Worm (Caenorhabditis elegans): ENCODE data around the gene C29F7.2.
"Not testable (repeated sequence)": the region's sequence is repeated elsewhere in the genome, so short reads cannot be mapped to it uniquely, and the experiment has no call there.

Gene C29F7.2

ce11 chrX:13428755-13429154 lies 12.9 kb downstream of the C29F7.2 start, which contains the start of gene fkh-4:
Gene fkh-4, minus strand, starts transcription at chrX:13428855.
- TF ChIP-seq tbx-2 (tag; optimal IDR thresholded peaks at IDR 0.05); pag-3 (tag; optimal IDR thresholded peaks at IDR 0.05; ENCODE audit: borderline replicate concordance); ceh-14 (tag; optimal IDR thresholded peaks at IDR 0.05): not testable (repeated sequence)

- not testable (repeated sequence) for TF ChIP-seq pag-3 (tag; optimal IDR thresholded peaks at IDR 0.05; ENCODE audit: borderline replicate concordance); nhr-232 (tag; optimal IDR thresholded peaks at IDR 0.05); pros-1 (tag; optimal IDR thresholded peaks at IDR 0.05)
These were observed 15.5 kb downstream of the C29F7.2 start, which contains the start of gene C29F7.10 for ce11 chrX:13431388-13431787. Gene C29F7.10, minus strand, starts transcription at chrX:13431488.

ce11 chrX:13435116-13435515 lies 19.2 kb downstream of the C29F7.2 start:
- TF ChIP-seq sdc-2 (tag; optimal IDR thresholded peaks at IDR 0.05) (peak; percentile 93), hlh-13 (GFP tag; optimal IDR thresholded peaks at IDR 0.05) (no peak), che-1 (tag; optimal IDR thresholded peaks at IDR 0.05) (no peak), K02D7.2 (tag; optimal IDR thresholded peaks at IDR 0.05) (no peak)

DNA sequence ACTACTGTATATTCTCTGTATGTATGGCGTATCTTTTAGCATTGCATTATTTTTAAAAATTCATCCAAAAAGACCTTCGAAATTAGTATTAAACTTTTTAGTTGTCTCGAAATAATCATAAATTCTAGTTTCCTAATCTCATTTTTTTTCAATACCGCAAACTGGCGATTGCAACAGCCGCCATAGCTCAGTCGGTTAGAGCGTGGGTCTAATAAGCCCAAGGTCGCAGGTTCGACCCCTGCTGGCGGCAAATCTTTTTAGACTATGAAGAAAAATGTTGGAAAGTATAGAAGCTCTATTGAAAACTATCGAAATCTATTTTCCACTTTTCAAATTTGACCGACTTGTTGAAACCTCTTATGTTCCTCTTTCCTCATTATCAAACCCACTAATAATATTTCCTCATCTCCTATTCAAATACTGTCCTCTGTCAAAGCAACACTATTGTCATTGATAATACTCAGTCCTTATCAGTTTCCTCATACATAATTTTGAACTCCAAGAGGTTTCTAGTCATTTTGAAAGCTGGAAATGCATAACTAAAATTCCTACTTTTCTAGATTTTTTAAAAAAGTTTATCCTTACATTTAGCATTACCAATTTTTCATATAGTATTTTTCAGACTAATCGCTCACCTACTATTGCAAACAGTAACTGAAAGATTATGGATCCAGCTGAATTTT lies 20.1 kb downstream of the C29F7.2 start, which contains the start of gene jmjd-3.3:
jmjd-3.3 (plus strand) TSS at position 633 of the 683 bp plus-strand sequence.
- TF ChIP-seq tbx-7 (tag; optimal IDR thresholded peaks at IDR 0.05) (no peak), pqm-1 (tag; optimal IDR thresholded peaks at IDR 0.05) (no peak), pros-1 (tag; optimal IDR thresholded peaks at IDR 0.05) (no peak)

DNA sequence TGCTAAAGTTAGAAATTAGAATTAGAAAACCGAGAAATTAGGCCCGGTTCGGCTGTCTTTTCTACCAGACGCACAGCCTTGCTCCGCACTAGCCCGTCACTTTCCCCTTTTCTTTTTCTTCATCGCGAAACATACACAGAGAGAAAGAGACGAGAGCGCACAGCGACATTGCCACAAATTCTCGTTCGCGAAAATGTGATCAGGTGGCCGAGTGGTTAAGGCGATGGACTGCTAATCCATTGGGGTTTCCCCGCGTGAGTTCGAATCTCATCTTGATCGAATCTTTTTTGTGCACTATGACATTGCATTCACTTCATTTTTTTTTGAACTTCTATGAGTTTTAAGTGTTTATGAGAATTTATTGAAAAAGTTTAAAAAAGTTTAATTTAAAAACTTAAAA lies 26.6 kb downstream of the C29F7.2 start:
- TF ChIP-seq fkh-10 (GFP tag; optimal IDR thresholded peaks at IDR 0.05) (no peak), syd-9 (tag; optimal IDR thresholded peaks at IDR 0.05) (peak; percentile 16), hlh-8 (tag; optimal IDR thresholded peaks at IDR 0.05) (no peak), ets-4 (tag; optimal IDR thresholded peaks at IDR 0.05) (no peak), pqm-1 (tag; optimal IDR thresholded peaks at IDR 0.05) (no peak), unc-42 (tag; optimal IDR thresholded peaks at IDR 0.05) (no peak), ref-2 (tag; optimal IDR thresholded peaks at IDR 0.05) (peak; percentile 40), pax-1 (tag; optimal IDR thresholded peaks at IDR 0.05) (no peak), ahr-1 (tag; optimal IDR thresholded peaks at IDR 0.05) (no peak), hlh-30 (tag; optimal IDR thresholded peaks at IDR 0.05; ENCODE audit: insufficient read depth) (peak; percentile 11), dve-1 (tag; optimal IDR thresholded peaks at IDR 0.05) (no peak), ceh-18 (tag; optimal IDR thresholded peaks at IDR 0.05) (peak; percentile 4), ceh-22 (tag; optimal IDR thresholded peaks at IDR 0.05) (no peak), lim-6 (tag; optimal IDR thresholded peaks at IDR 0.05) (no peak), gmeb-2 (tag; optimal IDR thresholded peaks at IDR 0.05) (no peak), ceh-31 (tag; optimal IDR thresholded peaks at IDR 0.05) (peak; percentile 37), ceh-24 (tag; optimal IDR thresholded peaks at IDR 0.05) (no peak), ceh-6 (GFP tag; optimal IDR thresholded peaks at IDR 0.05) (peak; percentile 3), ceh-14 (tag; optimal IDR thresholded peaks at IDR 0.05) (no peak), ceh-9 (tag; optimal IDR thresholded peaks at IDR 0.05) (no peak), C08G9.2 (tag; optimal IDR thresholded peaks at IDR 0.05) (no peak), madf-2 (tag; optimal IDR thresholded peaks at IDR 0.05) (no peak), Y22D7AL.16 (tag; optimal IDR thresholded peaks at IDR 0.05) (no peak), zip-5 (tag; optimal IDR thresholded peaks at IDR 0.05) (no peak), ceh-34 (tag; optimal IDR thresholded peaks at IDR 0.05) (peak; percentile 17), elt-2 (tag; optimal IDR thresholded peaks at IDR 0.05) (peak; percentile 21), dmd-4 (tag; optimal IDR thresholded peaks at IDR 0.05; ENCODE audit: borderline replicate concordance) (peak; percentile 10), pha-4 (tag; optimal IDR thresholded peaks at IDR 0.05) (no peak), unc-86 (tag; optimal IDR thresholded peaks at IDR 0.05) (no peak), che-1 (tag; optimal IDR thresholded peaks at IDR 0.05) (peak; percentile 28), sox-2 (GFP tag; IDR thresholded peaks at IDR 0.05) (no peak), tbx-7 (tag; optimal IDR thresholded peaks at IDR 0.05) (no peak), nfya-1 (tag; optimal IDR thresholded peaks at IDR 0.05) (no peak), K02D7.2 (tag; optimal IDR thresholded peaks at IDR 0.05) (no peak), T23F11.4 (GFP tag; optimal IDR thresholded peaks at IDR 0.05) (no peak), mec-3 (tag; optimal IDR thresholded peaks at IDR 0.05; ENCODE audit: borderline replicate concordance) (no peak), ceh-19 (GFP tag; optimal IDR thresholded peaks at IDR 0.05) (no peak)
